Worm (Caenorhabditis elegans) whole organism, L2 larva: ENCODE data around the gene col-114.

Experiments used
- aly-2 ChIP-seq: fragments of 150-350 bp; optimal IDR thresholded peaks from 2 replicates; lab custom pipeline; 2014; ENCODE audit warnings: missing biosample characterization, missing genetic modification characterization
- ama-1 ChIP-seq: fragments of 150-350 bp; optimal IDR thresholded peaks from 2 replicates; lab custom pipeline; 2018; ENCODE audit warnings: inconsistent platforms
- blmp-1 ChIP-seq: sonication (generic microtip); optimal IDR thresholded peaks from 2 replicates; lab custom pipeline; 2017; ENCODE audit warnings: missing genetic modification characterization, mild to moderate bottlenecking, missing compliant biosample characterization, antibody characterized with exemption, moderate library complexity; ENCODE audit not compliant: insufficient read depth
- ceh-82 ChIP-seq: fragments of 150-350 bp; optimal IDR thresholded peaks from 2 replicates; lab custom pipeline; 2014; ENCODE audit warnings: missing biosample characterization, missing genetic modification characterization
- fos-1 ChIP-seq: fragments of 150-350 bp; optimal IDR thresholded peaks from 2 replicates; lab custom pipeline; 2014; ENCODE audit warnings: missing biosample characterization, missing genetic modification characterization
- lin-11 ChIP-seq: fragments of 150-350 bp; sonication (generic microtip); optimal IDR thresholded peaks from 2 replicates; lab custom pipeline; 2014; ENCODE audit warnings: missing biosample characterization, missing genetic modification characterization, inconsistent platforms, mixed read lengths
- mab-5 ChIP-seq: fragments of 150-350 bp; optimal IDR thresholded peaks from 2 replicates; lab custom pipeline; 2014; ENCODE audit warnings: missing biosample characterization, missing genetic modification characterization
- nhr-21 ChIP-seq: fragments of 150-350 bp; optimal IDR thresholded peaks from 2 replicates; lab custom pipeline; 2014; ENCODE audit warnings: missing biosample characterization, missing genetic modification characterization
- nhr-23 ChIP-seq: fragments of 150-350 bp; optimal IDR thresholded peaks from 2 replicates; lab custom pipeline; 2014; ENCODE audit warnings: missing biosample characterization, missing genetic modification reagents, missing genetic modification characterization
- nhr-237 ChIP-seq: fragments of 150-350 bp; optimal IDR thresholded peaks from 2 replicates; lab custom pipeline; 2014; ENCODE audit warnings: missing biosample characterization, missing genetic modification characterization
- nhr-77 ChIP-seq: fragments of 150-350 bp; optimal IDR thresholded peaks from 2 replicates; lab custom pipeline; 2014; ENCODE audit warnings: missing biosample characterization, missing genetic modification characterization
- snpc-4 ChIP-seq: fragments of 150-350 bp; optimal IDR thresholded peaks from 2 replicates; lab custom pipeline; 2014; ENCODE audit warnings: missing biosample characterization, missing genetic modification characterization
- unc-62 ChIP-seq: fragments of 150-350 bp; optimal IDR thresholded peaks from 2 replicates; lab custom pipeline; 2014; ENCODE audit warnings: missing biosample characterization, missing genetic modification reagents, missing genetic modification characterization

DNA sequence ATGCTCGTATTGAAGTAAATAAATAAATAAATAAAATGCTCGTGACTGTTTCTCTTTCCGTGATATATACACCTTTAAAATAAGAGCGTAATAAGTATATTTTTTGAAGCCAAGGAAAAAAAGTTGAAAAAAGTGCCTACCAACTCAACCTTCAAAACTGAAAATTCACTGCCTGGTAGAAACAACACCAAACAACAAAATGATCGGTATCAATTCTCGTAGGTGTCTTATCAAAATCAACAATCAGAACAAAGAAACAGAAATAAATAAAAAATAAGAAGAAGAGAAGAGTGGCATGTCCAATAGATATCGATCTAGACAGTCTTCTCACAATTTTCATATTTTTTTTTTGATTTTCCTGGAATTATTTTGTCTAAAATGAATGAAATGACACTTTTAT is 2.5 kb downstream of the col-114 start, which contains the start of gene afmd-1:
- TF ChIP-seq fos-1 (tag; lab: Kevin White, UChicago), result no peak
- no peak for TF ChIP-seq mab-5 (tag; lab: Kevin White, UChicago)
- TF ChIP-seq blmp-1 (tag; lab: Kevin White, UChicago), result no peak
- TF ChIP-seq lin-11 (tag; lab: Kevin White, UChicago), result no peak
- no peak for TF ChIP-seq nhr-23 (tag; lab: Kevin White, UChicago)
- TF ChIP-seq nhr-77 (tag; lab: Kevin White, UChicago), result no peak
- TF ChIP-seq nhr-237 (tag; lab: Kevin White, UChicago), result no peak
- no peak for TF ChIP-seq ama-1 (lab: Kevin White, UChicago)
- TF ChIP-seq unc-62, result no peak
- no peak for TF ChIP-seq aly-2 (tag; lab: Kevin White, UChicago)
- no peak for TF ChIP-seq ceh-82 (tag; lab: Kevin White, UChicago)
- no peak for TF ChIP-seq snpc-4
- TF ChIP-seq nhr-21 (tag; lab: Kevin White, UChicago), result no peak
